Comparison of ENCODE assay signal across 6 worm cellular contexts in genomic region chrX:4901974-4902373, ce11.
TF ChIP-seq lines count a peak whose summit lies in the region.

No protein-coding gene starts in this region.

TF ChIP-seq in whole organism, L1 larva, 84 proteins besides CTCF, POLR2A, EP300 and RAD21:
- TF ChIP-seq ceh-8 (GFP tag; optimal IDR thresholded peaks at IDR 0.05; lab: Kevin White, UChicago) = no peak
- no peak for TF ChIP-seq tbx-2 (tag; optimal IDR thresholded peaks at IDR 0.05; lab: Kevin White, UChicago)
- peak; percentile 73 for TF ChIP-seq fkh-10 (GFP tag; optimal IDR thresholded peaks at IDR 0.05; lab: Kevin White, UChicago)
- TF ChIP-seq efl-3 (GFP tag; optimal IDR thresholded peaks at IDR 0.05; lab: Kevin White, UChicago) = no peak
- TF ChIP-seq dsc-1 (tag; optimal IDR thresholded peaks at IDR 0.05; lab: Kevin White, UChicago) = no peak
- no peak for TF ChIP-seq F16B12.6 (tag; optimal IDR thresholded peaks at IDR 0.05; lab: Kevin White, UChicago)
- no peak for TF ChIP-seq ztf-4 (tag; optimal IDR thresholded peaks at IDR 0.05; lab: Kevin White, UChicago)
- TF ChIP-seq nhr-77 (tag; optimal IDR thresholded peaks at IDR 0.05; lab: Kevin White, UChicago) = no peak
- no peak for TF ChIP-seq unc-30 (tag; optimal IDR thresholded peaks at IDR 0.05; lab: Kevin White, UChicago)
- TF ChIP-seq hpl-2 (GFP tag; optimal IDR thresholded peaks at IDR 0.05; lab: Kevin White, UChicago) = no peak
- no peak for TF ChIP-seq pax-3 (tag; optimal IDR thresholded peaks at IDR 0.05; lab: Kevin White, UChicago)
- TF ChIP-seq ztf-11 (tag; optimal IDR thresholded peaks at IDR 0.05; lab: Kevin White, UChicago) = no peak
- TF ChIP-seq skn-1 (tag; optimal IDR thresholded peaks at IDR 0.05; lab: Kevin White, UChicago) = no peak
- TF ChIP-seq lin-14 (GFP tag; optimal IDR thresholded peaks at IDR 0.05; lab: Kevin White, UChicago) = peak; percentile 30
- no peak for TF ChIP-seq ceh-82 (tag; optimal IDR thresholded peaks at IDR 0.05; lab: Kevin White, UChicago)
- TF ChIP-seq ces-1 (GFP tag; optimal IDR thresholded peaks at IDR 0.05; lab: Kevin White, UChicago) = peak; percentile 7

TF ChIP-seq in whole organism, L2 larva, 48 proteins besides CTCF, POLR2A, EP300 and RAD21:
- TF ChIP-seq nhr-21 (tag; optimal IDR thresholded peaks at IDR 0.05; lab: Kevin White, UChicago) (no peak), sma-9 (GFP tag; optimal IDR thresholded peaks at IDR 0.05; lab: Kevin White, UChicago) (peak; percentile 17), sma-9 (tag; optimal IDR thresholded peaks at IDR 0.05; lab: Kevin White, UChicago) (no peak), zag-1 (tag; optimal IDR thresholded peaks at IDR 0.05; lab: Kevin White, UChicago) (peak; percentile 26), crh-2 (tag; optimal IDR thresholded peaks at IDR 0.05; lab: Kevin White, UChicago) (no peak)

TF ChIP-seq in whole organism, L3 larva, 47 proteins besides CTCF, POLR2A, EP300 and RAD21:
- no peak for TF ChIP-seq fos-1 (tag; optimal IDR thresholded peaks at IDR 0.05; lab: Kevin White, UChicago)
- TF ChIP-seq fkh-10 (GFP tag; optimal IDR thresholded peaks at IDR 0.05; lab: Kevin White, UChicago) = peak; percentile 89

TF ChIP-seq in whole organism, L4 larva, 104 proteins besides CTCF, POLR2A, EP300 and RAD21:
- TF ChIP-seq ces-1 (GFP tag; optimal IDR thresholded peaks at IDR 0.05; lab: Kevin White, UChicago) = peak; percentile 69
- no peak for TF ChIP-seq lin-1 (GFP tag; IDR thresholded peaks at IDR 0.05; lab: Robert Waterston, UW)
- peak; percentile 94 for TF ChIP-seq fkh-10 (GFP tag; optimal IDR thresholded peaks at IDR 0.05; lab: Kevin White, UChicago)
- peak; percentile 51; the same call in 1 of the 2 replicates for TF ChIP-seq ctbp-1 (GFP tag; IDR thresholded peaks at IDR 0.05; lab: Robert Waterston, UW)
- TF ChIP-seq daf-16 (GFP tag; optimal IDR thresholded peaks at IDR 0.05; lab: Kevin White, UChicago) = no peak
- TF ChIP-seq daf-16 (tag; optimal IDR thresholded peaks at IDR 0.05; lab: Kevin White, UChicago) = no peak

TF ChIP-seq in whole organism, late embryonic, 69 proteins besides CTCF, POLR2A, EP300 and RAD21:
- TF ChIP-seq ceh-24 (tag; optimal IDR thresholded peaks at IDR 0.05; lab: Kevin White, UChicago) = no peak
- TF ChIP-seq nhr-11 (tag; optimal IDR thresholded peaks at IDR 0.05; lab: Kevin White, UChicago) = no peak
- peak; percentile 76 for TF ChIP-seq unc-42 (tag; optimal IDR thresholded peaks at IDR 0.05; lab: Kevin White, UChicago)
TF ChIP-seq in whole organism, late embryonic: peak in this region for 1.

TF ChIP-seq in whole organism, mixed stage, embryonic, 35 proteins besides CTCF, POLR2A, EP300 and RAD21:
- TF ChIP-seq ceh-83 (GFP tag; optimal IDR thresholded peaks at IDR 0.05; lab: Kevin White, UChicago) = no peak
- no peak for TF ChIP-seq nhr-2 (tag; optimal IDR thresholded peaks at IDR 0.05; lab: Kevin White, UChicago)
- TF ChIP-seq nhr-12 (tag; optimal IDR thresholded peaks at IDR 0.05; lab: Kevin White, UChicago) = no peak
- no peak for TF ChIP-seq unc-120 (tag; optimal IDR thresholded peaks at IDR 0.05; lab: Kevin White, UChicago; ENCODE audit: poor library complexity, severe bottlenecking)
- no peak for TF ChIP-seq mep-1 (tag; optimal IDR thresholded peaks at IDR 0.05; lab: Kevin White, UChicago)
- TF ChIP-seq ces-1 (GFP tag; optimal IDR thresholded peaks at IDR 0.05; lab: Kevin White, UChicago) = peak; percentile 70
- TF ChIP-seq mab-5 (tag; optimal IDR thresholded peaks at IDR 0.05; lab: Kevin White, UChicago) = no peak
- TF ChIP-seq elt-1 (tag; optimal IDR thresholded peaks at IDR 0.05; lab: Kevin White, UChicago; ENCODE audit: borderline replicate concordance, insufficient read depth) = no peak
- no peak for TF ChIP-seq pha-4 (tag; optimal IDR thresholded peaks at IDR 0.05; lab: Kevin White, UChicago)

Comparison
In these comparisons a context has a peak if more than half of its experiments do, and no peak if none do; other contexts are left out.
1. Of the 29 proteins assayed by ChIP-seq in both whole organism, L4 larva and whole organism, L1 larva: peak only in whole organism, L4 larva: none; only in whole organism, L1 larva: none; in both: ces-1 and fkh-10; in neither: 27.